Fruit fly (Drosophila melanogaster): ENCODE results near the gene TP53INP.

- no peak for TF ChIP-seq EcR (GFP tag; optimal IDR thresholded peaks at IDR 0.05)
- TF ChIP-seq CG8478 (optimal IDR thresholded peaks at IDR 0.05), result no peak
- no peak for TF ChIP-seq pan (optimal IDR thresholded peaks at IDR 0.05)
- no peak for TF ChIP-seq psq (optimal IDR thresholded peaks at IDR 0.05)
- no peak for TF ChIP-seq Dll (optimal IDR thresholded peaks at IDR 0.05)
Measured at dm6 chr3L:4466530-4466929, 59.8 kb downstream of the TP53INP start, which contains the start of gene CG32241.
